Worm (Caenorhabditis elegans) whole organism, L2 larva: ENCODE data around the gene F49C5.12.

Source experiments
- mdl-1 ChIP-seq, 2 experiments: fragments of 150-350 bp in 1 of 2; sonication (generic microtip) in 1 of 2; optimal IDR thresholded peaks; 2 replicates each; lab custom pipeline; 2017; ENCODE audit warnings: missing biosample characterization in 2 of 2, missing genetic modification characterization in 2 of 2
- snpc-4 ChIP-seq: fragments of 150-350 bp; optimal IDR thresholded peaks from 2 replicates; lab custom pipeline; 2014; ENCODE audit warnings: missing biosample characterization, missing genetic modification characterization

DNA sequence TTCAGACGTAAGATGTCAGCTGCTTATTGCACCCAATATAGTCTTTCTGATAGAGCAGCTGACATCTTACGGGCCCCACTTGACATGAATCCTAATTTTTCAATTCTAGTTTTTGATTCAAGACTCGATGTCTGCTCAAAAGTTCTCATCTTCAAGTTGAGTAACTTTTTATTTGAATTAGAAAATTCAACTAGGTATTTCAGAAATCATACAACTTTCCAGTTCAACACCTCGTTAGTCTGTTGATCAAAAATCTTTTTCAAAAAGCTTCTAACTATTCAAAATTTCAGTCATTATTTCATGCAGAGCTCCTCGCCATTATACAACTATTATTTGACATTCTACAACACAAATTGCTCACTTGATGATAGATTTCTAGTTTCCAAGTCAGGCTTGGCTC lies 48.2 kb downstream of the F49C5.12 start, which contains the start of gene srh-73:
- TF ChIP-seq snpc-4 (no peak), mdl-1 (tag; optimal IDR thresholded peaks at IDR 0.05; lab: Kevin White, UChicago) (no peak)
